Fruit fly (Drosophila melanogaster) whole organism, prepupa: ENCODE measurements around the gene capt.

ENCODE experiments used
- Blimp-1 ChIP-seq: fragments of 200-800 bp; sonication (Bioruptor generic); optimal IDR thresholded peaks from 3 replicates; lab custom pipeline; 2017; ENCODE audit warnings: missing biosample characterization, missing genetic modification characterization, mild to moderate bottlenecking, moderate library complexity, missing genetic modification reagents
- CG10669 ChIP-seq: fragments of 200-800 bp; sonication (Bioruptor generic); optimal IDR thresholded peaks from 3 replicates; lab custom pipeline; 2018; ENCODE audit warnings: missing biosample characterization, mild to moderate bottlenecking, missing genetic modification characterization, moderate library complexity
- CG11294 ChIP-seq: fragments of 200-800 bp; sonication (Bioruptor generic); IDR thresholded peaks from 2 replicates; pipeline ENCODE4 v1.3.6; 2022; ENCODE audit warnings: missing biosample characterization, missing genetic modification characterization
- CG15336 ChIP-seq: fragments of 200-800 bp; sonication (Bioruptor generic); IDR thresholded peaks from 2 replicates; pipeline ENCODE4 v1.3.6; 2022; ENCODE audit warnings: missing biosample characterization, missing genetic modification characterization
- CG1621 ChIP-seq: fragments of 200-800 bp; sonication (Bioruptor generic); optimal IDR thresholded peaks from 3 replicates; lab custom pipeline; 2018; ENCODE audit warnings: missing biosample characterization, mild to moderate bottlenecking, missing genetic modification characterization
- CG16779 ChIP-seq: fragments of 200-800 bp; sonication (Bioruptor generic); optimal IDR thresholded peaks from 3 replicates; lab custom pipeline; 2017; ENCODE audit warnings: missing biosample characterization, mild to moderate bottlenecking, missing genetic modification characterization
- CG31627 ChIP-seq: fragments of 200-800 bp; sonication (Bioruptor generic); optimal IDR thresholded peaks from 3 replicates; lab custom pipeline; 2016; ENCODE audit warnings: missing biosample characterization, missing genetic modification characterization
- CG32006 ChIP-seq: fragments of 200-800 bp; sonication (Bioruptor generic); optimal IDR thresholded peaks from 3 replicates; lab custom pipeline; 2017; ENCODE audit warnings: missing biosample characterization, mild to moderate bottlenecking, missing genetic modification characterization
- CG34406 ChIP-seq: fragments of 200-800 bp; sonication (Bioruptor generic); optimal IDR thresholded peaks from 3 replicates; lab custom pipeline; 2016; ENCODE audit warnings: missing biosample characterization, missing genetic modification characterization
- CG6163 ChIP-seq: fragments of 200-800 bp; sonication (Bioruptor generic); IDR thresholded peaks from 3 replicates; pipeline ENCODE4 v1.3.6; 2022; ENCODE audit warnings: missing biosample characterization, missing genetic modification characterization
- CG6854 ChIP-seq: fragments of 200-800 bp; sonication (Bioruptor generic); optimal IDR thresholded peaks from 2 replicates; lab custom pipeline; 2017; ENCODE audit warnings: missing biosample characterization, mild to moderate bottlenecking, missing genetic modification characterization
- CG7368 ChIP-seq: fragments of 200-800 bp; sonication (Bioruptor generic); optimal IDR thresholded peaks from 3 replicates; lab custom pipeline; 2016; ENCODE audit warnings: missing biosample characterization, missing genetic modification characterization
- CG8119 ChIP-seq: fragments of 200-800 bp; sonication (Bioruptor generic); IDR thresholded peaks from 3 replicates; pipeline ENCODE4 v1.3.6; 2022; ENCODE audit warnings: missing biosample characterization, missing genetic modification characterization
- CG8632 ChIP-seq: fragments of 200-800 bp; sonication (Bioruptor generic); optimal IDR thresholded peaks from 3 replicates; lab custom pipeline; 2016; ENCODE audit warnings: missing biosample characterization, missing genetic modification characterization
- Eip75B ChIP-seq: fragments of 200-800 bp; sonication (Bioruptor generic); optimal IDR thresholded peaks from 3 replicates; lab custom pipeline; 2016; ENCODE audit warnings: missing biosample characterization, missing genetic modification characterization
- Eip78C ChIP-seq: fragments of 200-800 bp; sonication (Bioruptor generic); peaks from one replicate; lab custom pipeline; 2016; ENCODE audit warnings: missing biosample characterization, missing genetic modification characterization
- Ets21C ChIP-seq: fragments of 200-800 bp; sonication (Bioruptor generic); optimal IDR thresholded peaks from 3 replicates; lab custom pipeline; 2016; ENCODE audit warnings: missing biosample characterization, missing genetic modification characterization
- Hr38 ChIP-seq: sonication (Bioruptor generic); optimal IDR thresholded peaks from 2 replicates; lab custom pipeline; 2016; ENCODE audit warnings: missing biosample characterization, missing genetic modification characterization
- OdsH ChIP-seq: fragments of 200-800 bp; sonication (Bioruptor generic); optimal IDR thresholded peaks from 3 replicates; lab custom pipeline; 2016; ENCODE audit warnings: missing biosample characterization, missing genetic modification characterization
- Sox102F ChIP-seq: fragments of 200-800 bp; sonication (Bioruptor generic); optimal IDR thresholded peaks from 2 replicates; lab custom pipeline; 2016; ENCODE audit warnings: missing biosample characterization, mild to moderate bottlenecking, missing genetic modification characterization
- eg ChIP-seq: fragments of 200-800 bp; sonication (Bioruptor generic); IDR thresholded peaks from 3 replicates; pipeline ENCODE4 v1.3.6; 2022; ENCODE audit warnings: missing biosample characterization, missing genetic modification characterization
- esn ChIP-seq: fragments of 200-800 bp; sonication (Bioruptor generic); optimal IDR thresholded peaks from 2 replicates; lab custom pipeline; 2016; ENCODE audit warnings: missing biosample characterization, mild to moderate bottlenecking, missing genetic modification characterization, moderate library complexity
- fkh ChIP-seq: fragments of 200-800 bp; sonication (Bioruptor generic); optimal IDR thresholded peaks from 3 replicates; lab custom pipeline; 2017; ENCODE audit warnings: missing biosample characterization, mild to moderate bottlenecking, missing genetic modification characterization, moderate library complexity
- pdm3 ChIP-seq: fragments of 200-800 bp; sonication (Bioruptor generic); optimal IDR thresholded peaks from 3 replicates; lab custom pipeline; 2016; ENCODE audit warnings: missing biosample characterization, missing genetic modification characterization
- svp ChIP-seq: fragments of 200-800 bp; sonication (Bioruptor generic); peaks from one replicate; lab custom pipeline; 2016; ENCODE audit warnings: missing biosample characterization, missing genetic modification characterization

Gene capt

dm6 chr2L:1128932-1129887 is 28.9 kb downstream of the capt start, which contains the start of the genes Pino and TBC1D23 (continued):
- TF ChIP-seq CG16779 (tag; lab: Kevin White, UChicago) (no peak), Sox102F (GFP tag; lab: Kevin White, UChicago) (peak; percentile 45), CG15336 (GFP tag; lab: Robert Waterston, UW) (peak; percentile 62; the same call in 1 of the 2 replicates), Blimp-1 (GFP tag; lab: Kevin White, UChicago) (peak; percentile 1), Hr38 (GFP tag; lab: Kevin White, UChicago) (no peak), Eip78C (GFP tag; lab: Kevin White, UChicago) (peak; percentile 78), CG11294 (GFP tag; lab: Robert Waterston, UW) (peak; percentile 22; the same call in 1 of the 2 replicates), CG34406 (GFP tag; lab: Kevin White, UChicago) (peak; percentile 38), CG8632 (GFP tag; lab: Kevin White, UChicago) (peak; percentile 60), CG6854 (GFP tag; lab: Kevin White, UChicago) (no peak), pdm3 (peak; percentile 68)

DNA sequence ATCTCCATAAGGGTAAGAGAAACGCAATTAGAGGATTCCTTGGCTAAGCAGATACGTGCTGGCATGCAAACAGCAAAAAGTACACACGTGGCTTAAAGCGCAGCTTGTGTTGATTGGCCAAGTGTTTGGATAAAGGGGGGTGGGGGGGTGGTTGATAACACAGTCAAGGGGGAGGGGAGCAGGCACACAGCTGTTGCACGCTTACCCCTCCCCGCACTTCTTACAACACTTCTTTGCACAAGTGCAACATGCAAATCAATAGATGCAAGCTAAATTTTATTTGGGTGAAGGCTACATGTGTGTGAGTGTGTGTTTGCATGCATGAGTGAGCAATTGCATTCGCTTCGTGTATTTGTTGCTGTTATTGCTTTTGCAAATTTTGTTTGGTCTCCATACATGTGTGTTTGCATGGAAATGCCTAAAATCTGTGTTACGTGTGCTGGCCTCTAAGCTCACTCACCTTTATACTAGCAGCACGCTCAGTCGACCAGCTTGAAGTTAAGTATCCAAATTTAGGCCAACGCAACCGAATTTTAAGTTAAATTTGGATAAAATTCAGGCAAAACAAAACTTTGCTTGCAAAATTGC is 29.6 kb downstream of the capt start:
- TF ChIP-seq eg (GFP tag; lab: Robert Waterston, UW) (peak; percentile 46; the same call in 1 of the 3 replicates), esn (no peak), fkh (GFP tag; lab: Kevin White, UChicago) (peak; percentile 29)

- TF ChIP-seq Eip75B (GFP tag; lab: Kevin White, UChicago) (no peak), CG6854 (GFP tag; lab: Kevin White, UChicago) (no peak)
- TF ChIP-seq, all 60 proteins: peak for 0
Measured at dm6 chr2L:1127434-1128089, 30.5 kb downstream of the capt start.

- peak; percentile 66 for TF ChIP-seq svp (GFP tag; lab: Kevin White, UChicago)
- TF ChIP-seq Eip75B (GFP tag; lab: Kevin White, UChicago), result no peak
Measured at dm6 chr2L:1126527-1126926, 31.5 kb downstream of the capt start.

DNA sequence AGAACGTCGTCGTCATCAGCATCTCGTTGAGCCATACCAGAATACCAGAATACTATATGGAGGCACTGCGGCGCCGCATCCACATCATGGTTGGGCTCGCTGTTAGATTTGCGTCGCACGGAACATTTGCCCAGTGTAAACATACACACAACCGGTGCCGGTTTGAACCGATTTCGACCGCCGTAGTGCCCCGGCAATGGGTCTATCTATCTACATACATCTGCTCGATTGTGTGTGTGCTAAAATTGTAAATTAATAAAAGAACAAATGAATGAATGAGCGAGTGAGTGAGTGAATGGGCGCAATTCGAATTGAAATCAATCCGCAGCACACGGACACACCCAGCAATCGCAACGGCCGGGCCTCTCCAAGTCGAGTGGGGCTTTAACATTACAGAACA is 32.6 kb downstream of the capt start:
- TF ChIP-seq CG16779 (tag; lab: Kevin White, UChicago), result peak; percentile 45
- TF ChIP-seq fkh (GFP tag; lab: Kevin White, UChicago), result peak; percentile 82
- peak; percentile 2 for TF ChIP-seq svp (GFP tag; lab: Kevin White, UChicago)
- no peak for TF ChIP-seq Hr38 (GFP tag; lab: Kevin White, UChicago)
- no peak for TF ChIP-seq CG31627
- no peak for TF ChIP-seq CG7368 (GFP tag; lab: Kevin White, UChicago)
- no peak for TF ChIP-seq Ets21C
- TF ChIP-seq Eip78C (GFP tag; lab: Kevin White, UChicago), result no peak
- TF ChIP-seq CG8119 (GFP tag; lab: Robert Waterston, UW), result no peak
- no peak for TF ChIP-seq CG6163 (GFP tag; lab: Robert Waterston, UW)
- TF ChIP-seq CG1621, result no peak
- no peak for TF ChIP-seq OdsH (GFP tag; lab: Kevin White, UChicago)

- no peak for TF ChIP-seq CG32006 (GFP tag; lab: Kevin White, UChicago)
- peak; percentile 5 for TF ChIP-seq CG10669 (GFP tag; lab: Kevin White, UChicago)
- TF ChIP-seq eg (GFP tag; lab: Robert Waterston, UW), result no peak
Measured at dm6 chr2L:1124265-1124664, 33.8 kb downstream of the capt start.
